Worm (Caenorhabditis elegans): ENCODE measurements around the gene T02B11.3.

Gene T02B11.3

DNA sequence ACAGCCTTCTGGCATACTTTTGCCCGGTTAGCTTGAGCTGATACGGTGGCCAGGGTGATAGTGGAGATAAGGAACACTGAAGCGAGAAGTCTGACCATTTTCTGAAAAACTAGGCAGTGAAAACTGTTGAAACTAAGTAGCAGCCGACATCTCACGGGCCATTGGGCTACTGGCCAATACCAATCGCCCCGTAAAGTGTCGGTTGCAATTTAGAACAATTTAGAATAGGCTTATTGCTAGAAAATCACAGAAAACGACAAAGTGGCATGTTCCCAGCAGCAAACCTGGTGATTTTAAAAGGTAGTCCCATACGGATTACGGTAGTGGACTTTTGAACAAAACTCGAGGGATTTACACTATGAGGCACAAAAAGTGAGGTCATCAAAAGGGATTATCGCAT is 4.4 kb upstream of the T02B11.3 start, which contains the start of gene T02B11.4:
Gene T02B11.4 (minus strand): TSS at position 101 of the 400 bp plus-strand sequence.
- TF ChIP-seq tra-4 (tag; optimal IDR thresholded peaks at IDR 0.05) = no peak
- no peak for TF ChIP-seq ama-1 (optimal IDR thresholded peaks at IDR 0.05)
- TF ChIP-seq ceh-13 (GFP tag; optimal IDR thresholded peaks at IDR 0.05) = no peak
- no peak for TF ChIP-seq hmbx-1 (tag; optimal IDR thresholded peaks at IDR 0.05)
- no peak for TF ChIP-seq hmg-4 (GFP tag; optimal IDR thresholded peaks at IDR 0.05)
- no peak for TF ChIP-seq ceh-36 (tag; optimal IDR thresholded peaks at IDR 0.05)
- TF ChIP-seq F13C5.2 (tag; optimal IDR thresholded peaks at IDR 0.05) = no peak

DNA sequence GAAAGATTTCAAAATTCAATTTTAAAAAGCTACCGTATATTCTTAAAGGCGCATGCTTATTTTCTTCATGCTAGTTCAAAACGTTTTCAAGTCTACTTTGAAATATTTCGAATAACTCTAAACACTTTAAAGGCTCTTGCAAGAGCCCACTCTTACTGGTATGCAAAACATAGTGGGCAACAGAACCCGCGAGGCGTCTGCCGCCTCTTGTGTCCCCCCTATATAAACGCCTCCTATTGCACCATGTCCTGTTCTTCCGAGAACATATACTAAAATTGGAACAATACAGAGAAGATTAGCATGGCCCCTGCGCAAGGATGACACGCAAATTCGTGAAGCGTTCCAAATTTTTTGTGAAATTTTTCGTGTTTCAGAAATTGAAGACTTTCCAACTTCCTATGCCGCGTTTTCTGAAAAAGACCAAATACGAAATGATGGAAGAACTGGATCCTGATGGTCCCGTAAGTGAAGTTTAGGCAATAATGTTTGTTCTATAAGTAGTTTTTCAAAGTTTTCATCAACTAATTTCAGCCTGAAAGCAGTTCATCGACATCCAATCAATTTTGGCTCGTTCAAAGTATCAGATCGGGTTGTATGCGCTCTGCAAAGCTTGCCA is 7.7 kb downstream of the T02B11.3 start:
- TF ChIP-seq ceh-13 (GFP tag; optimal IDR thresholded peaks at IDR 0.05) (no peak), scrt-1 (GFP tag; IDR thresholded peaks at IDR 0.05) (no peak), hmbx-1 (tag; optimal IDR thresholded peaks at IDR 0.05) (no peak), pes-1 (GFP tag; IDR thresholded peaks at IDR 0.05) (peak; percentile 62), tra-4 (tag; optimal IDR thresholded peaks at IDR 0.05) (no peak), B0310.2 (tag; optimal IDR thresholded peaks at IDR 0.05) (no peak), flt-1 (GFP tag; IDR thresholded peaks at IDR 0.05) (peak; percentile 44; the same call in 1 of the 2 replicates), aly-1 (tag; optimal IDR thresholded peaks at IDR 0.05) (no peak)

DNA sequence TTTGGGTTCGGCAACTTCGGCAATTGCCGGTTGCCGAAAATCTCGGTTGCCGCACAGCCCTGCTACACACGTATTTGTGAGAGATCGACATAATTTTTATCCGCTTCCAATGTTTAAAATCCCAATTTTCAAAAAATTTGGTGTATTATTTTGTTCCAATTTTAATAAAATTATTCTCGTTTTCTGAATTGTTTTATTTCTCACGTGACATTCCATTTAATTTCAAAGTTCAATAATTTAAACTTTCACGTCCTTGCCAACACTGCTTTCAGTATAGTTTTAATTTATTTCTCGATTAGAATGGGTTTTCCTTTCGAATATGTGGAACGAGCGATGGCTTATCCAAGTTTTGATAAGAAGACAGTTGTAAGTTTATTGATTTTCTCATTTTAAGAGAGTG is 10.1 kb downstream of the T02B11.3 start, which contains the start of gene K09C6.2:
Gene K09C6.2 (plus strand): TSS at position 301 of the 400 bp plus-strand sequence.
- TF ChIP-seq hnd-1 (tag; optimal IDR thresholded peaks at IDR 0.05) (no peak), aly-1 (tag; optimal IDR thresholded peaks at IDR 0.05) (no peak), tbx-11 (GFP tag; IDR thresholded peaks at IDR 0.05) (no peak), sea-1 (GFP tag; conservative IDR thresholded peaks at IDR 0.05) (no peak), ets-7 (tag; optimal IDR thresholded peaks at IDR 0.05) (no peak), tra-4 (tag; optimal IDR thresholded peaks at IDR 0.05) (no peak), tbx-37 (GFP tag; conservative IDR thresholded peaks at IDR 0.05) (no peak), scrt-1 (GFP tag; IDR thresholded peaks at IDR 0.05) (no peak), ama-1 (optimal IDR thresholded peaks at IDR 0.05) (no peak), pes-1 (GFP tag; IDR thresholded peaks at IDR 0.05) (no peak), hmbx-1 (tag; optimal IDR thresholded peaks at IDR 0.05) (no peak), F13C5.2 (tag; optimal IDR thresholded peaks at IDR 0.05) (no peak), flt-1 (GFP tag; IDR thresholded peaks at IDR 0.05) (no peak)

DNA sequence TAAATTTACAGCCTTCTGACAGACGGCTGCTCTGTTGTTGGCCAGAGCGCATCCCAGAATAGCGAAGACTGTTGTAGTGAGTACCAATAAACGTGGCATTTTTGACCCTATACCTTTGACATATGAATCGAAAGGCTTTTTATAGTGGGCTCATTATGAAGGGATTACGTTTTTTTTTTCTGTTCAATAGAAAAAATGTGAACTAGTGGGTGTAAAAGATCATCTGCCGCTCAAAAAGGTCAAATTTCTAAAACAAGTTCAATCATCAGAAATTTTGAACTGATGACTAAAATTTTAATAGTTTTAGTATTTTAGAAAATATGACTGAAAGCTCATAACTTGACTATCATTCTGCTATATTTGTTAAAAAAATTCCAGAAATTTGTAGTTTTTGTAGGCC is 11.7 kb downstream of the T02B11.3 start, which contains the start of gene K09C6.9:
Gene K09C6.9 (minus strand): TSS at position 101 of the 400 bp plus-strand sequence.
- TF ChIP-seq tbx-11 (GFP tag; IDR thresholded peaks at IDR 0.05) (no peak), ets-7 (tag; optimal IDR thresholded peaks at IDR 0.05) (no peak), sea-1 (GFP tag; conservative IDR thresholded peaks at IDR 0.05) (no peak), scrt-1 (GFP tag; IDR thresholded peaks at IDR 0.05) (no peak), pes-1 (GFP tag; IDR thresholded peaks at IDR 0.05) (no peak), aly-1 (tag; optimal IDR thresholded peaks at IDR 0.05) (no peak), flt-1 (GFP tag; IDR thresholded peaks at IDR 0.05) (no peak), tra-4 (tag; optimal IDR thresholded peaks at IDR 0.05) (no peak), F13C5.2 (tag; optimal IDR thresholded peaks at IDR 0.05) (no peak), tbx-37 (GFP tag; conservative IDR thresholded peaks at IDR 0.05) (no peak), ceh-36 (tag; optimal IDR thresholded peaks at IDR 0.05) (no peak), hnd-1 (tag; optimal IDR thresholded peaks at IDR 0.05) (no peak), hmbx-1 (tag; optimal IDR thresholded peaks at IDR 0.05) (no peak), ceh-13 (GFP tag; optimal IDR thresholded peaks at IDR 0.05) (no peak), B0310.2 (tag; optimal IDR thresholded peaks at IDR 0.05) (no peak)

DNA sequence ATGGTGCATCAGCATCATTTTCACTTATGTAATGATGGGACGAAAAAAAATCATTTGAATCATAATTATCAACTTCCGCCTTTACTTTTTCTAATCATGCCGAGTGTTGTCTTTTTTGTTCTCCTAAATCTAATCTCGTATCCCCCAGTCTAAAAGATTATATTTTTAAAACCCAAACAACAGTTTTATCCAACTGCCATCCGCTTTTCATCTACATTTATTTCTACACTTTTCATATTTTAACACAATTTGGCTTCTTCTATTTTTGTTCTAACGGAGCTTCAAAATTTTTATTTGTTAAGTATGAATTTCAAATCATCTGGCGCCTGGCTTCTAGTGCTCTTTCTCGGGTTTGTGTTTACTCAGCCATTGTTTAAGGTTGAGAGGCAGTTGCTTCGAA is 14.4 kb downstream of the T02B11.3 start, which contains the start of gene K09C6.3:
Gene K09C6.3 (plus strand): TSS at position 301 of the 400 bp plus-strand sequence.
- no peak for TF ChIP-seq tra-4 (tag; optimal IDR thresholded peaks at IDR 0.05)
- TF ChIP-seq tbx-37 (GFP tag; conservative IDR thresholded peaks at IDR 0.05) = no peak
- no peak for TF ChIP-seq pes-1 (GFP tag; IDR thresholded peaks at IDR 0.05)
- no peak for TF ChIP-seq ama-1 (optimal IDR thresholded peaks at IDR 0.05)
- no peak for TF ChIP-seq ceh-13 (GFP tag; optimal IDR thresholded peaks at IDR 0.05)
- no peak for TF ChIP-seq F13C5.2 (tag; optimal IDR thresholded peaks at IDR 0.05)
- TF ChIP-seq tbx-11 (GFP tag; IDR thresholded peaks at IDR 0.05) = no peak
- no peak for TF ChIP-seq hmbx-1 (tag; optimal IDR thresholded peaks at IDR 0.05)
- no peak for TF ChIP-seq flt-1 (GFP tag; IDR thresholded peaks at IDR 0.05)
- TF ChIP-seq B0310.2 (tag; optimal IDR thresholded peaks at IDR 0.05) = no peak
- TF ChIP-seq hnd-1 (tag; optimal IDR thresholded peaks at IDR 0.05) = no peak
- no peak for TF ChIP-seq hmg-4 (GFP tag; optimal IDR thresholded peaks at IDR 0.05)

DNA sequence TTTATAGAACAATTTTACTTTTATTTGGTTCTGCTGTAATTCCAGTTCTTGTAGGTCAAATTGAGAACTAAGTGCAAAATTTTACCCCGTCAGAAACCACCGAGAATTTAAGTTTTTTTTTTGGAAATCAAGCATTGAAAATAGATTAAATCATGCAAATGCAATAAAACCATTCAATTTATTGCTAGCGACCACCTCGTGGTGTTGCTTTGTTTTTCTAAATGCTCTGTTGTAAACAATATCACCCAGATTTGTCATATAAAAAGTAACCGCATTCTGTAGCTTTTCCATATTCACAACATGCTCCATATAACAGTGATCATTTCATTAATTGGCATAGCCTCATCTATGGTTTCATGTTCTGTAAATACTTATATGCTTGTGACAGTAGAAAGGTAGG is 17.1 kb downstream of the T02B11.3 start, which contains the start of gene srbc-12:
Gene srbc-12 (plus strand): TSS at position 301 of the 400 bp plus-strand sequence.
- TF ChIP-seq tbx-11 (GFP tag; IDR thresholded peaks at IDR 0.05) (no peak), hmbx-1 (tag; optimal IDR thresholded peaks at IDR 0.05) (no peak), ceh-13 (GFP tag; optimal IDR thresholded peaks at IDR 0.05) (no peak), flt-1 (GFP tag; IDR thresholded peaks at IDR 0.05) (no peak), B0310.2 (tag; optimal IDR thresholded peaks at IDR 0.05) (no peak), ceh-36 (tag; optimal IDR thresholded peaks at IDR 0.05) (no peak)

DNA sequence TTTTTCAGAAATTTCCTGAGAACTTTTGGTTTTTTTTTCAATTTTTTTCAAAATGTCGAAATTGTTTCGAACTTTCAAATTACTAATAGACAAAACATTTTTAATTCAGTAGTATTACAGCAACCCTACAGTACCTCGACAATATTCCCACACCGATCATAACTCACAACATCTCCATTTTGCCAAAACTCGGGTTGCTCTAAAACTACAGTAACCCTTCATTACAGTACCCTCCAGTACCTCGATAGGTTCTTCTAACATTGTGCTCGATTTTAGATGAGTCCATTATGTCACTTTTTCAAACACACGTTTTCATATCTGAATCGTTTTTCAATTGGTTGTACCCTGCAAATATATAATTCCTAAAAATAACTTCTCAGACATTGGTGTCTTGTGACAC is 17.6 kb downstream of the T02B11.3 start:
- TF ChIP-seq scrt-1 (GFP tag; IDR thresholded peaks at IDR 0.05) (no peak), tra-4 (tag; optimal IDR thresholded peaks at IDR 0.05) (no peak), ama-1 (optimal IDR thresholded peaks at IDR 0.05) (no peak), ets-7 (tag; optimal IDR thresholded peaks at IDR 0.05) (no peak), F13C5.2 (tag; optimal IDR thresholded peaks at IDR 0.05) (no peak), flt-1 (GFP tag; IDR thresholded peaks at IDR 0.05) (no peak), sea-1 (GFP tag; conservative IDR thresholded peaks at IDR 0.05) (no peak), tbx-37 (GFP tag; conservative IDR thresholded peaks at IDR 0.05) (no peak), ceh-13 (GFP tag; optimal IDR thresholded peaks at IDR 0.05) (no peak), aly-1 (tag; optimal IDR thresholded peaks at IDR 0.05) (no peak)

DNA sequence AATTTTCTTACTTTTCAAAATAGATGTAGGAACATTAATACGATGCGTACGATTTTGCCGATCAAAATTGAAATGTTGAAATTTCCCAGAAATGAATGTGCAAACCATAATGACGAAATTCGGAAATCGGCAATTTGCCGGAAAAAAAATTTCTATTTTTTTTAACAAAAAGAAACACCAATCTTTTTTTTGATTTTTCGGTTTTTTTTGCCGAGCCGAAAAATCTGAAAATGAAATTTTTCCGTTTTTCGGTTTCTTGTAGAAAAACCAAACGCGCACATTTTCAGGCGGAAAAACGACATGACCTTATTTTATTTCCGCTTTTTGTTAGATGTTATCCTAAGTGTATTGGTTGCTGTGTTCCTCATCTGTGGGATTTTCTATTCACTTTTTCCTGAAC is 19.1 kb downstream of the T02B11.3 start, which contains the start of gene srbc-13:
Gene srbc-13 (plus strand): TSS at position 301 of the 400 bp plus-strand sequence.
- no peak for TF ChIP-seq F13C5.2 (tag; optimal IDR thresholded peaks at IDR 0.05)
- no peak for TF ChIP-seq tra-4 (tag; optimal IDR thresholded peaks at IDR 0.05)
- no peak for TF ChIP-seq scrt-1 (GFP tag; IDR thresholded peaks at IDR 0.05)
- TF ChIP-seq tbx-37 (GFP tag; conservative IDR thresholded peaks at IDR 0.05) = no peak
- no peak for TF ChIP-seq tbx-11 (GFP tag; IDR thresholded peaks at IDR 0.05)
- TF ChIP-seq B0310.2 (tag; optimal IDR thresholded peaks at IDR 0.05) = no peak
- TF ChIP-seq flt-1 (GFP tag; IDR thresholded peaks at IDR 0.05) = no peak
- no peak for TF ChIP-seq aly-1 (tag; optimal IDR thresholded peaks at IDR 0.05)
- TF ChIP-seq ceh-36 (tag; optimal IDR thresholded peaks at IDR 0.05) = no peak
